Worm (Caenorhabditis elegans) whole organism, L4/young adult: Measurements from ENCODE around the gene sdz-24.

ENCODE experiments used
- W03F9.2 ChIP-seq: fragments of 150-350 bp; optimal IDR thresholded peaks from 2 replicates; lab custom pipeline; 2014; ENCODE audit warnings: missing biosample characterization, missing genetic modification characterization
- dao-5 ChIP-seq: sonication (generic microtip); optimal IDR thresholded peaks from 2 replicates; lab custom pipeline; 2016; ENCODE audit warnings: missing genotype, missing genetic modification characterization, moderate library complexity, missing compliant biosample characterization
- him-1 ChIP-seq: sonication (generic microtip); optimal IDR thresholded peaks from 2 replicates; lab custom pipeline; 2016; ENCODE audit warnings: missing genotype, missing genetic modification reagents, missing genetic modification characterization, missing compliant biosample characterization

- TF ChIP-seq dao-5 (tag; lab: Kevin White, UChicago) (no peak), him-1 (tag; lab: Kevin White, UChicago) (no peak), W03F9.2 (tag; lab: Kevin White, UChicago) (no peak)
Observed at ce11 chrII:627913-628312, 30.6 kb upstream of the sdz-24 start.
